Fruit fly (Drosophila melanogaster): ENCODE measurements around the gene CG32655.

Gene CG32655

dm6 chrX:12260788-12261187 is 25.1 kb upstream of the CG32655 start:
- no peak for TF ChIP-seq CG10669 (GFP tag; optimal IDR thresholded peaks at IDR 0.05)
- TF ChIP-seq ss (GFP tag; optimal IDR thresholded peaks at IDR 0.05): peak in 1 of 2 experiments; percentile 5

- TF ChIP-seq Sox102F (GFP tag; optimal IDR thresholded peaks at IDR 0.05) (no peak), dsx (GFP tag; optimal IDR thresholded peaks at IDR 0.05; ENCODE audit: poor library complexity, severe bottlenecking) (no peak), salr (GFP tag; optimal IDR thresholded peaks at IDR 0.05) (no peak), CG6808 (GFP tag; optimal IDR thresholded peaks at IDR 0.05) (no peak), CG10631 (GFP tag; optimal IDR thresholded peaks at IDR 0.05) (no peak), CG31627 (GFP tag; optimal IDR thresholded peaks at IDR 0.05) (no peak), Blimp-1 (GFP tag; optimal IDR thresholded peaks at IDR 0.05) (no peak), dac (GFP tag; optimal IDR thresholded peaks at IDR 0.05) (no peak), CG6854 (GFP tag; optimal IDR thresholded peaks at IDR 0.05) (no peak), CG15336 (GFP tag; IDR thresholded peaks at IDR 0.05) (no peak), esn (GFP tag; optimal IDR thresholded peaks at IDR 0.05) (no peak), acj6 (GFP tag; optimal IDR thresholded peaks at IDR 0.05) (no peak), svp (GFP tag) (no peak), Eip75B (GFP tag; optimal IDR thresholded peaks at IDR 0.05) (no peak), Eip78C (GFP tag) (no peak), Gug (GFP tag; IDR thresholded peaks at IDR 0.05) (no peak)
Measured at dm6 chrX:12259436-12259835, 23.8 kb upstream of the CG32655 start.

- TF ChIP-seq CG3919 (GFP tag; optimal IDR thresholded peaks at IDR 0.05) (no peak), CG4318 (GFP tag; optimal IDR thresholded peaks at IDR 0.05) (no peak), spab (GFP tag; optimal IDR thresholded peaks at IDR 0.05) (no peak), CG3032 (tag; optimal IDR thresholded peaks at IDR 0.05) (no peak), CG32006 (GFP tag; optimal IDR thresholded peaks at IDR 0.05) (no peak), CG1621 (tag; optimal IDR thresholded peaks at IDR 0.05) (no peak), lz (GFP tag; optimal IDR thresholded peaks at IDR 0.05) (no peak), CG6792 (GFP tag; optimal IDR thresholded peaks at IDR 0.05) (no peak), CG11902 (GFP tag; optimal IDR thresholded peaks at IDR 0.05) (no peak), CG6854 (GFP tag; optimal IDR thresholded peaks at IDR 0.05) (no peak), CG34406 (GFP tag; optimal IDR thresholded peaks at IDR 0.05) (no peak), achi (GFP tag; optimal IDR thresholded peaks at IDR 0.05) (no peak), Sox102F (GFP tag; optimal IDR thresholded peaks at IDR 0.05) (no peak)
Measured at dm6 chrX:12258928-12259327, 23.3 kb upstream of the CG32655 start.

dm6 chrX:12248836-12249235 is 13.2 kb upstream of the CG32655 start:
- TF ChIP-seq dac (GFP tag; optimal IDR thresholded peaks at IDR 0.05) (no peak), lz (GFP tag; optimal IDR thresholded peaks at IDR 0.05) (peak; percentile 20), topi (GFP tag; optimal IDR thresholded peaks at IDR 0.05) (peak; percentile 7), eg (GFP tag; IDR thresholded peaks at IDR 0.05) (no peak), svp (GFP tag) (peak; percentile 51), CG31627 (GFP tag; optimal IDR thresholded peaks at IDR 0.05) (peak; percentile 19), Met (GFP tag; optimal IDR thresholded peaks at IDR 0.05) (peak; percentile 38), CG3032 (tag; optimal IDR thresholded peaks at IDR 0.05) (no peak), pdm3 (GFP tag; optimal IDR thresholded peaks at IDR 0.05) (peak; percentile 24), CG10669 (GFP tag; optimal IDR thresholded peaks at IDR 0.05) (no peak), Eip78C (GFP tag) (peak; percentile 66), fkh (GFP tag; optimal IDR thresholded peaks at IDR 0.05) (no peak), CG11762 (GFP tag; optimal IDR thresholded peaks at IDR 0.05; ENCODE audit: insufficient read depth) (no peak), Lpt (GFP tag; optimal IDR thresholded peaks at IDR 0.05) (no peak), Sox102F (GFP tag; optimal IDR thresholded peaks at IDR 0.05) (peak; percentile 12), Smox (GFP tag; optimal IDR thresholded peaks at IDR 0.05) (peak; percentile 50), vri (GFP tag; optimal IDR thresholded peaks at IDR 0.05) (peak; percentile 0), Hr38 (GFP tag; optimal IDR thresholded peaks at IDR 0.05) (no peak), CG9139 (GFP tag; optimal IDR thresholded peaks at IDR 0.05) (no peak), achi (GFP tag; optimal IDR thresholded peaks at IDR 0.05) (peak; percentile 7), CG6792 (GFP tag; optimal IDR thresholded peaks at IDR 0.05) (no peak), Hr39 (GFP tag; optimal IDR thresholded peaks at IDR 0.05) (peak; percentile 30), acj6 (GFP tag; optimal IDR thresholded peaks at IDR 0.05) (peak; percentile 17), Ets21C (GFP tag; optimal IDR thresholded peaks at IDR 0.05) (no peak), Eip93F (GFP tag; optimal IDR thresholded peaks at IDR 0.05) (no peak), CG6276 (GFP tag; optimal IDR thresholded peaks at IDR 0.05) (no peak), Blimp-1 (GFP tag; optimal IDR thresholded peaks at IDR 0.05) (no peak), CG10631 (GFP tag; optimal IDR thresholded peaks at IDR 0.05) (peak; percentile 7), esn (GFP tag; optimal IDR thresholded peaks at IDR 0.05) (peak; percentile 22), net (GFP tag; optimal IDR thresholded peaks at IDR 0.05) (no peak)

Data from whole organism, prepupa.